Fruit fly (Drosophila melanogaster) whole organism, prepupa: ENCODE measurements around the gene ohgt.

Experiments
- CG11294 ChIP-seq: fragments of 200-800 bp; sonication (Bioruptor generic); IDR thresholded peaks from 2 replicates; pipeline ENCODE4 v1.3.6; 2022; ENCODE audit warnings: missing biosample characterization, missing genetic modification characterization
- CG32006 ChIP-seq: fragments of 200-800 bp; sonication (Bioruptor generic); optimal IDR thresholded peaks from 3 replicates; lab custom pipeline; 2017; ENCODE audit warnings: missing biosample characterization, mild to moderate bottlenecking, missing genetic modification characterization
- CG6854 ChIP-seq: fragments of 200-800 bp; sonication (Bioruptor generic); optimal IDR thresholded peaks from 2 replicates; lab custom pipeline; 2017; ENCODE audit warnings: missing biosample characterization, mild to moderate bottlenecking, missing genetic modification characterization
- Eip93F ChIP-seq: fragments of 200-800 bp; sonication (Bioruptor generic); optimal IDR thresholded peaks from 2 replicates; lab custom pipeline; 2016; ENCODE audit warnings: missing biosample characterization, mild to moderate bottlenecking, missing genetic modification characterization
- Ets21C ChIP-seq: fragments of 200-800 bp; sonication (Bioruptor generic); optimal IDR thresholded peaks from 3 replicates; lab custom pipeline; 2016; ENCODE audit warnings: missing biosample characterization, missing genetic modification characterization
- Hr38 ChIP-seq: sonication (Bioruptor generic); optimal IDR thresholded peaks from 2 replicates; lab custom pipeline; 2016; ENCODE audit warnings: missing biosample characterization, missing genetic modification characterization
- Hr4 ChIP-seq: fragments of 200-800 bp; sonication (Bioruptor generic); optimal IDR thresholded peaks from 3 replicates; lab custom pipeline; 2016; ENCODE audit warnings: missing biosample characterization, missing genetic modification characterization
- dsx ChIP-seq: fragments of 200-800 bp; optimal IDR thresholded peaks from 3 replicates; lab custom pipeline; 2019; ENCODE audit warnings: missing biosample characterization, mild to moderate bottlenecking, missing genetic modification characterization, moderate library complexity; ENCODE audit not compliant: poor library complexity, severe bottlenecking
- spab ChIP-seq: fragments of 200-800 bp; sonication (Bioruptor generic); optimal IDR thresholded peaks from 2 replicates; lab custom pipeline; 2017; ENCODE audit warnings: missing biosample characterization, mild to moderate bottlenecking, missing genetic modification characterization, missing genetic modification reagents

dm6 chr3R:10076665-10077064 lies 27.7 kb downstream of the ohgt start:
- no peak for TF ChIP-seq CG6854
- TF ChIP-seq CG11294 (GFP tag; lab: Robert Waterston, UW): no peak
- TF ChIP-seq dsx (GFP tag; lab: Kevin White, UChicago): no peak
- TF ChIP-seq Hr4: no peak
- no peak for TF ChIP-seq Hr38 (GFP tag; lab: Kevin White, UChicago)
- no peak for TF ChIP-seq Eip93F (GFP tag; lab: Kevin White, UChicago)
- TF ChIP-seq CG32006: no peak
- TF ChIP-seq Ets21C: no peak
- TF ChIP-seq spab (GFP tag; lab: Kevin White, UChicago): no peak
